Worm (Caenorhabditis elegans) whole organism, young adult: ENCODE measurements around the gene pes-8.
A peak's percentile ranks its signal among the peaks of the same experiment; 100 is the strongest.

Source experiments
- B0035.1 ChIP-seq: sonication (generic microtip); optimal IDR thresholded peaks from 2 replicates; lab custom pipeline; 2016; ENCODE audit warnings: missing genetic modification characterization, mild to moderate bottlenecking, missing compliant biosample characterization, missing genotype, missing genetic modification reagents
- F57C9.4 ChIP-seq: sonication (generic microtip); optimal IDR thresholded peaks from 2 replicates; lab custom pipeline; 2017; ENCODE audit warnings: mild to moderate bottlenecking, missing genetic modification characterization, missing compliant biosample characterization
- K11D2.4 ChIP-seq: fragments of 200-800 bp; sonication (Bioruptor generic); IDR thresholded peaks from 2 replicates; pipeline ENCODE4 v1.3.6; 2022; ENCODE audit warnings: missing genetic modification reagents, missing genetic modification characterization, missing compliant biosample characterization
- T26A5.8 ChIP-seq: sonication (generic microtip); optimal IDR thresholded peaks from 2 replicates; lab custom pipeline; 2016; ENCODE audit warnings: missing genetic modification characterization, missing compliant biosample characterization
- Y67H2A.10 ChIP-seq: fragments of 200-800 bp; sonication (Bioruptor generic); conservative IDR thresholded peaks from 2 replicates; pipeline ENCODE4 v1.3.6; 2022; ENCODE audit warnings: missing genetic modification reagents, missing genetic modification characterization, missing compliant biosample characterization
- Y79H2A.3 ChIP-seq: fragments of 200-800 bp; sonication (Bioruptor generic); conservative IDR thresholded peaks from 2 replicates; pipeline ENCODE4 v1.3.6; 2022; ENCODE audit warnings: missing genetic modification reagents, missing genetic modification characterization, missing compliant biosample characterization
- Y95B8A.8 ChIP-seq: fragments of 200-800 bp; sonication (Bioruptor generic); IDR thresholded peaks from 2 replicates; pipeline ENCODE4 v1.3.6; 2022; ENCODE audit warnings: missing genetic modification reagents, missing genetic modification characterization, missing compliant biosample characterization
- ZK185.1 ChIP-seq: sonication (generic microtip); optimal IDR thresholded peaks from 2 replicates; lab custom pipeline; 2016; ENCODE audit warnings: mild to moderate bottlenecking, missing genetic modification characterization, missing compliant biosample characterization; ENCODE audit not compliant: poor library complexity, severe bottlenecking
- akir-1 ChIP-seq: fragments of 200-800 bp; sonication (Bioruptor generic); optimal IDR thresholded peaks from 2 replicates; lab custom pipeline; 2018; ENCODE audit warnings: mild to moderate bottlenecking, missing genetic modification characterization, moderate library complexity, missing compliant biosample characterization
- atf-7 ChIP-seq: sonication (generic microtip); optimal IDR thresholded peaks from 2 replicates; lab custom pipeline; 2017; ENCODE audit warnings: mild to moderate bottlenecking, missing genetic modification characterization, missing compliant biosample characterization
- athp-1 ChIP-seq: sonication (generic microtip); optimal IDR thresholded peaks from 2 replicates; lab custom pipeline; 2017; ENCODE audit warnings: mild to moderate bottlenecking, missing genetic modification characterization, missing compliant biosample characterization
- attf-3 ChIP-seq: fragments of 200-800 bp; sonication (Bioruptor generic); conservative IDR thresholded peaks from 2 replicates; pipeline ENCODE4 v1.3.6; 2022; ENCODE audit warnings: missing genetic modification reagents, missing genetic modification characterization, missing compliant biosample characterization
- attf-5 ChIP-seq: fragments of 200-800 bp; sonication (Bioruptor generic); optimal IDR thresholded peaks from 2 replicates; lab custom pipeline; 2018; ENCODE audit warnings: mild to moderate bottlenecking, missing genetic modification characterization, missing compliant biosample characterization
- ceh-100 ChIP-seq: fragments of 200-800 bp; sonication (Bioruptor generic); IDR thresholded peaks from 2 replicates; pipeline ENCODE4 v1.3.6; 2022; ENCODE audit warnings: missing genetic modification reagents, missing genetic modification characterization, missing compliant biosample characterization
- ceh-40 ChIP-seq: fragments of 200-800 bp; sonication (Bioruptor generic); IDR thresholded peaks from 2 replicates; pipeline ENCODE4 v1.3.6; 2022; ENCODE audit warnings: missing genetic modification characterization, missing compliant biosample characterization
- die-1 ChIP-seq: sonication (generic microtip); optimal IDR thresholded peaks from 2 replicates; lab custom pipeline; 2016; ENCODE audit warnings: missing genotype, mild to moderate bottlenecking, missing genetic modification characterization, missing compliant biosample characterization
- efl-1 ChIP-seq: fragments of 150-350 bp; optimal IDR thresholded peaks from 2 replicates; lab custom pipeline; 2014; ENCODE audit warnings: missing biosample characterization, missing genetic modification reagents, missing genetic modification characterization
- egrh-3 ChIP-seq: fragments of 200-800 bp; sonication (Bioruptor generic); IDR thresholded peaks from 2 replicates; pipeline ENCODE4 v1.3.6; 2022; ENCODE audit warnings: missing genetic modification reagents, missing genetic modification characterization, missing compliant biosample characterization
- ekl-4 ChIP-seq: fragments of 200-800 bp; sonication (Bioruptor generic); IDR thresholded peaks from 2 replicates; pipeline ENCODE4 v1.3.6; 2022; ENCODE audit warnings: missing genetic modification reagents, missing genetic modification characterization, missing compliant biosample characterization
- ets-4 ChIP-seq: fragments of 200-800 bp; sonication (Bioruptor generic); optimal IDR thresholded peaks from 2 replicates; lab custom pipeline; 2018; ENCODE audit warnings: mild to moderate bottlenecking, missing genetic modification characterization, missing compliant biosample characterization
- fkh-3 ChIP-seq: sonication (generic microtip); optimal IDR thresholded peaks from 2 replicates; lab custom pipeline; 2016; ENCODE audit warnings: mild to moderate bottlenecking, missing genetic modification characterization, missing compliant biosample characterization
- hmg-1.2 ChIP-seq: fragments of 200-800 bp; sonication (Bioruptor generic); IDR thresholded peaks from 2 replicates; pipeline ENCODE4 v1.3.6; 2022; ENCODE audit warnings: missing genetic modification reagents, missing genetic modification characterization, missing compliant biosample characterization
- hsf-1 ChIP-seq: fragments of 200-800 bp; sonication (Bioruptor generic); IDR thresholded peaks from 2 replicates; pipeline ENCODE4 v1.3.6; 2022; ENCODE audit warnings: missing genetic modification reagents, missing genetic modification characterization, missing compliant biosample characterization
- lag-1 ChIP-seq: fragments of 200-800 bp; sonication (Bioruptor generic); IDR thresholded peaks from 2 replicates; pipeline ENCODE4 v1.3.6; 2022; ENCODE audit warnings: missing genetic modification reagents, missing genetic modification characterization, missing compliant biosample characterization
- let-607 ChIP-seq, 2 experiments: fragments of 200-800 bp in 1 of 2; sonication (Bioruptor generic) in 1 of 2; sonication (generic microtip) in 1 of 2; optimal IDR thresholded peaks; 2 replicates each; lab custom pipeline; 2016 to 2018; ENCODE audit warnings: mild to moderate bottlenecking in 2 of 2, missing compliant biosample characterization in 2 of 2, missing genetic modification characterization in 2 of 2, moderate library complexity in 2 of 2, missing genotype in 1 of 2
- lsy-27 ChIP-seq: sonication (generic microtip); optimal IDR thresholded peaks from 2 replicates; lab custom pipeline; 2017; ENCODE audit warnings: missing genetic modification characterization, mild to moderate bottlenecking, missing compliant biosample characterization, antibody characterized with exemption, missing genotype, borderline replicate concordance; ENCODE audit not compliant: insufficient read depth
- mel-28 ChIP-seq: sonication (generic microtip); optimal IDR thresholded peaks from 2 replicates; lab custom pipeline; 2016; ENCODE audit warnings: borderline replicate concordance, mild to moderate bottlenecking, missing genetic modification characterization, missing compliant biosample characterization
- nfya-1 ChIP-seq: sonication (generic microtip); optimal IDR thresholded peaks from 2 replicates; lab custom pipeline; 2017; ENCODE audit warnings: antibody characterized with exemption, missing compliant biosample characterization, missing genetic modification characterization, borderline replicate concordance; ENCODE audit not compliant: insufficient read depth
- nfyb-1 ChIP-seq: fragments of 200-800 bp; sonication (Bioruptor generic); IDR thresholded peaks from 2 replicates; pipeline ENCODE4 v1.3.6; 2022; ENCODE audit warnings: missing genetic modification reagents, missing genetic modification characterization, missing compliant biosample characterization
- nhr-80 ChIP-seq: sonication (generic microtip); optimal IDR thresholded peaks from 2 replicates; lab custom pipeline; 2016; ENCODE audit warnings: missing genetic modification characterization, missing compliant biosample characterization
- pbrm-1 ChIP-seq: fragments of 200-800 bp; sonication (Bioruptor generic); IDR thresholded peaks from 2 replicates; pipeline ENCODE4 v1.3.6; 2022; ENCODE audit warnings: missing genetic modification reagents, missing genetic modification characterization, missing compliant biosample characterization
- snpc-1.3 ChIP-seq: sonication (generic microtip); optimal IDR thresholded peaks from 2 replicates; lab custom pipeline; 2017; ENCODE audit warnings: missing genetic modification characterization, mild to moderate bottlenecking, missing compliant biosample characterization, antibody characterized with exemption, moderate library complexity, missing genotype, missing genetic modification reagents; ENCODE audit not compliant: insufficient read depth
- xnd-1 ChIP-seq: sonication (generic microtip); optimal IDR thresholded peaks from 2 replicates; lab custom pipeline; 2016; ENCODE audit warnings: missing genotype, missing genetic modification reagents, missing genetic modification characterization, missing compliant biosample characterization
- ztf-22 ChIP-seq: fragments of 200-800 bp; sonication (Bioruptor generic); optimal IDR thresholded peaks from 2 replicates; lab custom pipeline; 2018; ENCODE audit warnings: mild to moderate bottlenecking, missing genetic modification characterization, moderate library complexity, missing compliant biosample characterization
- ztf-26 ChIP-seq: sonication (generic microtip); optimal IDR thresholded peaks from 2 replicates; lab custom pipeline; 2017; ENCODE audit warnings: missing genetic modification characterization, missing compliant biosample characterization
- ztf-28 ChIP-seq: fragments of 200-800 bp; sonication (Bioruptor generic); IDR thresholded peaks from 2 replicates; pipeline ENCODE4 v1.3.6; 2022; ENCODE audit warnings: missing genetic modification reagents, missing genetic modification characterization, missing compliant biosample characterization

The pes-8 gene

ce11 chrX:9271886-9272285 is 20.3 kb downstream of the pes-8 start:
- TF ChIP-seq attf-3 (GFP tag; lab: Robert Waterston, UW) (no peak), fkh-3 (tag; lab: Kevin White, UChicago) (no peak), atf-7 (tag; lab: Kevin White, UChicago) (peak; percentile 47), snpc-1.3 (no peak), attf-5 (peak; percentile 22), nfyb-1 (GFP tag; lab: Robert Waterston, UW) (0 out of 2 replicates have a peak, but pooled peaks have one; percentile 17), let-607 (tag; optimal IDR thresholded peaks at IDR 0.05; lab: Kevin White, UChicago) (peak; percentile 65 to 84), lag-1 (GFP tag; lab: Robert Waterston, UW) (no peak), ekl-4 (no peak), hmg-1.2 (GFP tag; lab: Robert Waterston, UW) (peak; percentile 30; the same call in 1 of the 2 replicates), ZK185.1 (tag; lab: Kevin White, UChicago) (peak; percentile 8), ztf-22 (peak; percentile 1), ztf-26 (tag; lab: Kevin White, UChicago) (peak; percentile 14), nhr-80 (tag; lab: Kevin White, UChicago) (peak; percentile 95), ceh-40 (no peak), mel-28 (tag; lab: Kevin White, UChicago) (no peak), ets-4 (GFP tag; lab: Kevin White, UChicago) (peak; percentile 51)

ce11 chrX:9274574-9274973 is 23.0 kb downstream of the pes-8 start, which contains the start of gene B0416.10:
Gene B0416.10 (minus strand): TSS chrX:9274674.
- TF ChIP-seq nfya-1 (tag; lab: Kevin White, UChicago) = no peak
- no peak for TF ChIP-seq fkh-3 (tag; lab: Kevin White, UChicago)
- TF ChIP-seq die-1 (tag; lab: Kevin White, UChicago) = no peak
- no peak for TF ChIP-seq ztf-28 (GFP tag; lab: Robert Waterston, UW)
- no peak for TF ChIP-seq lsy-27 (tag; lab: Kevin White, UChicago)
- no peak for TF ChIP-seq Y95B8A.8
- TF ChIP-seq B0035.1 (tag; lab: Kevin White, UChicago) = no peak
- no peak for TF ChIP-seq F57C9.4 (tag; lab: Kevin White, UChicago)
- TF ChIP-seq Y67H2A.10 (GFP tag; lab: Robert Waterston, UW) = no peak
- no peak for TF ChIP-seq ZK185.1 (tag; lab: Kevin White, UChicago)
- no peak for TF ChIP-seq mel-28 (tag; lab: Kevin White, UChicago)
- no peak for TF ChIP-seq ztf-22
- no peak for TF ChIP-seq Y79H2A.3 (GFP tag; lab: Robert Waterston, UW)
- TF ChIP-seq hsf-1 (GFP tag; lab: Robert Waterston, UW) = no peak
- TF ChIP-seq akir-1 (GFP tag; lab: Kevin White, UChicago) = no peak
- no peak for TF ChIP-seq T26A5.8 (tag; lab: Kevin White, UChicago)

ce11 chrX:9278653-9279052 is 27.1 kb downstream of the pes-8 start, which contains the start of gene B0416.4:
Gene B0416.4 (plus strand): TSS chrX:9278953.
- TF ChIP-seq pbrm-1 (GFP tag; lab: Robert Waterston, UW) (no peak), athp-1 (tag; lab: Kevin White, UChicago) (no peak), ceh-100 (GFP tag; lab: Robert Waterston, UW) (no peak), efl-1 (GFP tag; lab: Kevin White, UChicago) (no peak), K11D2.4 (GFP tag; lab: Robert Waterston, UW) (no peak), egrh-3 (GFP tag; lab: Robert Waterston, UW) (no peak), xnd-1 (no peak)
- TF ChIP-seq, all 124 proteins: peak for 0
